Worm (Caenorhabditis elegans) whole organism, young adult: ENCODE results near the gene F58A6.1.

Experiments used
- F10E7.11 ChIP-seq: sonication (generic microtip); optimal IDR thresholded peaks from 2 replicates; lab custom pipeline; 2017; ENCODE audit warnings: mild to moderate bottlenecking, missing genetic modification characterization, moderate library complexity, missing compliant biosample characterization
- F23B12.7 ChIP-seq: sonication (generic microtip); optimal IDR thresholded peaks from 2 replicates; lab custom pipeline; 2017; ENCODE audit warnings: missing genetic modification characterization, mild to moderate bottlenecking, missing compliant biosample characterization, antibody characterized with exemption, moderate library complexity; ENCODE audit not compliant: insufficient read depth
- F55B11.4 ChIP-seq: sonication (generic microtip); optimal IDR thresholded peaks from 2 replicates; lab custom pipeline; 2016; ENCODE audit warnings: missing compliant biosample characterization, missing genetic modification characterization, borderline replicate concordance; ENCODE audit not compliant: insufficient read depth
- F57A8.1 ChIP-seq: fragments of 200-800 bp; sonication (Bioruptor generic); optimal IDR thresholded peaks from 2 replicates; lab custom pipeline; 2018; ENCODE audit warnings: mild to moderate bottlenecking, missing genetic modification characterization, moderate library complexity, missing compliant biosample characterization
- T07F8.4 ChIP-seq: sonication (generic microtip); optimal IDR thresholded peaks from 2 replicates; lab custom pipeline; 2016; ENCODE audit warnings: mild to moderate bottlenecking, missing genetic modification characterization, moderate library complexity, missing compliant biosample characterization
- T26A5.8 ChIP-seq: sonication (generic microtip); optimal IDR thresholded peaks from 2 replicates; lab custom pipeline; 2016; ENCODE audit warnings: missing genetic modification characterization, missing compliant biosample characterization
- Y53F4B.3 ChIP-seq: fragments of 200-800 bp; sonication (Bioruptor generic); IDR thresholded peaks from 2 replicates; pipeline ENCODE4 v1.3.6; 2022; ENCODE audit warnings: missing genetic modification reagents, missing genetic modification characterization, missing compliant biosample characterization
- Y56A3A.18 ChIP-seq: fragments of 200-800 bp; sonication (Bioruptor generic); IDR thresholded peaks from 2 replicates; pipeline ENCODE4 v1.3.6; 2022; ENCODE audit warnings: missing genetic modification reagents, missing genetic modification characterization, missing compliant biosample characterization
- ama-1 ChIP-seq, 3 experiments: fragments of 150-350 bp in 1 of 3; sonication (generic microtip) in 2 of 3; optimal IDR thresholded peaks; 2 replicates each; lab custom pipeline; 2014 to 2018; ENCODE audit warnings: missing biosample characterization in 2 of 3, missing genetic modification characterization in 2 of 3, missing genetic modification reagents in 2 of 3
- athp-1 ChIP-seq: sonication (generic microtip); optimal IDR thresholded peaks from 2 replicates; lab custom pipeline; 2017; ENCODE audit warnings: mild to moderate bottlenecking, missing genetic modification characterization, missing compliant biosample characterization
- attf-6 ChIP-seq: fragments of 200-800 bp; sonication (Bioruptor generic); IDR thresholded peaks from 2 replicates; pipeline ENCODE4 v1.3.6; 2022; ENCODE audit warnings: missing genetic modification reagents, missing genetic modification characterization, missing compliant biosample characterization
- ccch-3 ChIP-seq: fragments of 200-800 bp; sonication (Bioruptor generic); optimal IDR thresholded peaks from 2 replicates; lab custom pipeline; 2018; ENCODE audit warnings: mild to moderate bottlenecking, missing genetic modification characterization, missing compliant biosample characterization
- cebp-1 ChIP-seq, 2 experiments: fragments of 200-800 bp in 1 of 2; sonication (Bioruptor generic) in 1 of 2; sonication (generic microtip) in 1 of 2; IDR thresholded peaks in 1 of 2; optimal IDR thresholded peaks in 1 of 2; 2 replicates each; pipeline versions ENCODE4 v1.3.6 to Lab custom; 2017 to 2022; ENCODE audit warnings: missing compliant biosample characterization in 2 of 2, missing genetic modification characterization in 2 of 2, mild to moderate bottlenecking in 1 of 2, missing genetic modification reagents in 1 of 2, moderate library complexity in 1 of 2
- dpff-1 ChIP-seq: sonication (generic microtip); optimal IDR thresholded peaks from 2 replicates; lab custom pipeline; 2017; ENCODE audit warnings: mild to moderate bottlenecking, missing genetic modification characterization, missing compliant biosample characterization
- egl-44 ChIP-seq: fragments of 200-800 bp; sonication (Bioruptor generic); IDR thresholded peaks from 2 replicates; pipeline ENCODE4 v1.3.6; 2022; ENCODE audit warnings: missing genetic modification reagents, missing genetic modification characterization, missing compliant biosample characterization
- egrh-3 ChIP-seq: fragments of 200-800 bp; sonication (Bioruptor generic); IDR thresholded peaks from 2 replicates; pipeline ENCODE4 v1.3.6; 2022; ENCODE audit warnings: missing genetic modification reagents, missing genetic modification characterization, missing compliant biosample characterization
- gei-17 ChIP-seq: fragments of 200-800 bp; sonication (Bioruptor generic); optimal IDR thresholded peaks from 2 replicates; lab custom pipeline; 2018; ENCODE audit warnings: mild to moderate bottlenecking, missing genetic modification characterization, missing compliant biosample characterization
- hlh-12 ChIP-seq: sonication (generic microtip); optimal IDR thresholded peaks from 2 replicates; lab custom pipeline; 2016; ENCODE audit warnings: missing genetic modification characterization, missing compliant biosample characterization
- hmg-1.2 ChIP-seq: fragments of 200-800 bp; sonication (Bioruptor generic); IDR thresholded peaks from 2 replicates; pipeline ENCODE4 v1.3.6; 2022; ENCODE audit warnings: missing genetic modification reagents, missing genetic modification characterization, missing compliant biosample characterization
- hmg-20 ChIP-seq: fragments of 200-800 bp; sonication (Bioruptor generic); IDR thresholded peaks from 2 replicates; pipeline ENCODE4 v1.3.6; 2022; ENCODE audit warnings: missing genetic modification reagents, missing genetic modification characterization, missing compliant biosample characterization
- hrde-1 ChIP-seq: sonication (generic microtip); optimal IDR thresholded peaks from 2 replicates; lab custom pipeline; 2016; ENCODE audit warnings: missing genetic modification characterization, mild to moderate bottlenecking, missing compliant biosample characterization, moderate library complexity, missing genotype, missing genetic modification reagents, borderline replicate concordance
- let-526 ChIP-seq: fragments of 200-800 bp; sonication (Bioruptor generic); IDR thresholded peaks from 2 replicates; pipeline ENCODE4 v1.3.6; 2022; ENCODE audit warnings: missing genetic modification reagents, missing genetic modification characterization, missing compliant biosample characterization
- let-607 ChIP-seq, 2 experiments: fragments of 200-800 bp in 1 of 2; sonication (Bioruptor generic) in 1 of 2; sonication (generic microtip) in 1 of 2; optimal IDR thresholded peaks; 2 replicates each; lab custom pipeline; 2016 to 2018; ENCODE audit warnings: mild to moderate bottlenecking in 2 of 2, missing compliant biosample characterization in 2 of 2, missing genetic modification characterization in 2 of 2, moderate library complexity in 2 of 2, missing genotype in 1 of 2
- lin-26 ChIP-seq: fragments of 200-800 bp; sonication (Bioruptor generic); IDR thresholded peaks from 2 replicates; pipeline ENCODE4 v1.3.6; 2022; ENCODE audit warnings: missing genetic modification reagents, missing genetic modification characterization, missing compliant biosample characterization
- lsl-1 ChIP-seq: fragments of 200-800 bp; sonication (Bioruptor generic); optimal IDR thresholded peaks from 2 replicates; lab custom pipeline; 2018; ENCODE audit warnings: mild to moderate bottlenecking, missing genetic modification characterization, moderate library complexity, missing compliant biosample characterization
- madf-10 ChIP-seq: sonication (generic microtip); optimal IDR thresholded peaks from 2 replicates; lab custom pipeline; 2016; ENCODE audit warnings: mild to moderate bottlenecking, missing genetic modification characterization, missing compliant biosample characterization
- mel-28 ChIP-seq: sonication (generic microtip); optimal IDR thresholded peaks from 2 replicates; lab custom pipeline; 2016; ENCODE audit warnings: borderline replicate concordance, mild to moderate bottlenecking, missing genetic modification characterization, missing compliant biosample characterization
- mxl-1 ChIP-seq: sonication (generic microtip); optimal IDR thresholded peaks from 2 replicates; lab custom pipeline; 2016; ENCODE audit warnings: missing genetic modification characterization, missing compliant biosample characterization
- nhr-120 ChIP-seq: fragments of 200-800 bp; sonication (Bioruptor generic); IDR thresholded peaks from 2 replicates; pipeline ENCODE4 v1.3.6; 2022; ENCODE audit warnings: missing genetic modification characterization, missing compliant biosample characterization
- nhr-179 ChIP-seq: sonication (generic microtip); optimal IDR thresholded peaks from 2 replicates; lab custom pipeline; 2016; ENCODE audit warnings: mild to moderate bottlenecking, missing genetic modification characterization, missing compliant biosample characterization
- nhr-27 ChIP-seq: fragments of 200-800 bp; sonication (Bioruptor generic); optimal IDR thresholded peaks from 2 replicates; lab custom pipeline; 2018; ENCODE audit warnings: mild to moderate bottlenecking, missing genetic modification characterization, moderate library complexity, missing compliant biosample characterization
- pbrm-1 ChIP-seq: fragments of 200-800 bp; sonication (Bioruptor generic); IDR thresholded peaks from 2 replicates; pipeline ENCODE4 v1.3.6; 2022; ENCODE audit warnings: missing genetic modification reagents, missing genetic modification characterization, missing compliant biosample characterization
- repo-1 ChIP-seq: sonication (generic microtip); optimal IDR thresholded peaks from 2 replicates; lab custom pipeline; 2017; ENCODE audit warnings: mild to moderate bottlenecking, missing genetic modification characterization, missing compliant biosample characterization
- rpc-1 ChIP-seq, 2 experiments: fragments of 150-350 bp in 1 of 2; sonication (generic microtip) in 1 of 2; optimal IDR thresholded peaks; 2 replicates each; lab custom pipeline; 2014 to 2018; ENCODE audit warnings: missing biosample characterization in 1 of 2, missing genetic modification characterization in 1 of 2, missing genetic modification reagents in 1 of 2, missing genotype in 1 of 2
- snpc-1.1 ChIP-seq: sonication (generic microtip); optimal IDR thresholded peaks from 2 replicates; lab custom pipeline; 2017; ENCODE audit warnings: missing genetic modification characterization, mild to moderate bottlenecking, missing compliant biosample characterization, antibody characterized with exemption, moderate library complexity, missing genotype, missing genetic modification reagents; ENCODE audit not compliant: insufficient read depth
- somi-1 ChIP-seq: fragments of 200-800 bp; sonication (Bioruptor generic); optimal IDR thresholded peaks from 2 replicates; lab custom pipeline; 2018; ENCODE audit warnings: mild to moderate bottlenecking, missing genetic modification characterization, missing compliant biosample characterization
- unc-62 ChIP-seq: fragments of 150-350 bp; optimal IDR thresholded peaks from 2 replicates; lab custom pipeline; 2014; ENCODE audit warnings: missing biosample characterization, missing genetic modification reagents, missing genetic modification characterization
- zim-3 ChIP-seq: sonication (generic microtip); optimal IDR thresholded peaks from 2 replicates; lab custom pipeline; 2017; ENCODE audit warnings: mild to moderate bottlenecking, missing genetic modification characterization, moderate library complexity, missing compliant biosample characterization
- ztf-18 ChIP-seq: sonication (generic microtip); optimal IDR thresholded peaks from 2 replicates; lab custom pipeline; 2016; ENCODE audit warnings: missing genotype, mild to moderate bottlenecking, missing genetic modification characterization, missing compliant biosample characterization
- ztf-22 ChIP-seq: fragments of 200-800 bp; sonication (Bioruptor generic); optimal IDR thresholded peaks from 2 replicates; lab custom pipeline; 2018; ENCODE audit warnings: mild to moderate bottlenecking, missing genetic modification characterization, moderate library complexity, missing compliant biosample characterization
- ztf-25 ChIP-seq: fragments of 200-800 bp; sonication (Bioruptor generic); IDR thresholded peaks from 2 replicates; pipeline ENCODE4 v1.3.6; 2022; ENCODE audit warnings: missing genetic modification reagents, missing genetic modification characterization, missing compliant biosample characterization

The F58A6.1 gene

ce11 chrII:5142619-5143018 lies at the start of gene F58A6.1:
TSS of gene F58A6.1 (plus strand) at chrII:5142919.
- TF ChIP-seq unc-62 (GFP tag; lab: Kevin White, UChicago) (no peak), hmg-1.2 (no peak), F55B11.4 (tag; lab: Kevin White, UChicago) (no peak), zim-3 (tag; lab: Kevin White, UChicago) (no peak), let-607 (tag; optimal IDR thresholded peaks at IDR 0.05; lab: Kevin White, UChicago) (no peak), F10E7.11 (tag; lab: Kevin White, UChicago) (no peak), F23B12.7 (no peak), Y53F4B.3 (GFP tag; lab: Robert Waterston, UW) (no peak), ztf-22 (GFP tag; lab: Kevin White, UChicago) (no peak), mel-28 (tag; lab: Kevin White, UChicago) (no peak), let-526 (GFP tag; lab: Robert Waterston, UW) (no peak), attf-6 (GFP tag; lab: Robert Waterston, UW) (no peak), madf-10 (tag; lab: Kevin White, UChicago) (no peak), F57A8.1 (GFP tag; lab: Kevin White, UChicago) (no peak), somi-1 (no peak), nhr-120 (GFP tag; lab: Robert Waterston, UW) (no peak), Y56A3A.18 (GFP tag; lab: Robert Waterston, UW) (no peak)
- TF ChIP-seq, all 124 proteins: peak for 0

- TF ChIP-seq nhr-120 (GFP tag; lab: Robert Waterston, UW) (no peak), lin-26 (GFP tag; lab: Robert Waterston, UW) (no peak), hlh-12 (tag; lab: Kevin White, UChicago) (no peak), snpc-1.1 (tag; lab: Kevin White, UChicago) (no peak), gei-17 (no peak), attf-6 (GFP tag; lab: Robert Waterston, UW) (no peak), ama-1 (optimal IDR thresholded peaks at IDR 0.05; lab: Kevin White, UChicago) (no peak), ama-1 (GFP tag; optimal IDR thresholded peaks at IDR 0.05; lab: Kevin White, UChicago) (no peak), dpff-1 (no peak), T26A5.8 (tag; lab: Kevin White, UChicago) (no peak), ccch-3 (GFP tag; lab: Kevin White, UChicago) (no peak), pbrm-1 (GFP tag; lab: Robert Waterston, UW) (no peak), hmg-20 (no peak), ztf-18 (tag; lab: Kevin White, UChicago) (no peak)
- TF ChIP-seq, all 124 proteins: peak for 0
Observed at ce11 chrII:5093945-5094344, 48.8 kb upstream of the F58A6.1 start, which contains the start of gene C04G6.13. TSS of gene C04G6.13 (plus strand) at chrII:5094245.

ce11 chrII:5097463-5097862 lies 45.3 kb upstream of the F58A6.1 start:
- peak; percentile 92 for TF ChIP-seq egrh-3 (GFP tag; lab: Robert Waterston, UW)
- TF ChIP-seq, all 124 proteins: peak for 1; not testable (repeated sequence) for 123

ce11 chrII:5099034-5099433 lies 43.7 kb upstream of the F58A6.1 start:
- TF ChIP-seq nhr-120 (GFP tag; lab: Robert Waterston, UW): no peak
- TF ChIP-seq nhr-27: no peak
- no peak for TF ChIP-seq repo-1 (tag; lab: Kevin White, UChicago)
- TF ChIP-seq F23B12.7: no peak
- no peak for TF ChIP-seq lsl-1 (GFP tag; lab: Kevin White, UChicago)
- TF ChIP-seq nhr-179 (tag; lab: Kevin White, UChicago): no peak
- TF ChIP-seq rpc-1 (optimal IDR thresholded peaks at IDR 0.05; lab: Kevin White, UChicago): no peak
- TF ChIP-seq rpc-1 (tag; optimal IDR thresholded peaks at IDR 0.05; lab: Kevin White, UChicago): no peak
- no peak for TF ChIP-seq gei-17
- no peak for TF ChIP-seq F10E7.11 (tag; lab: Kevin White, UChicago)
- TF ChIP-seq athp-1: no peak
- TF ChIP-seq T07F8.4 (tag; lab: Kevin White, UChicago): no peak
- TF ChIP-seq cebp-1 (GFP tag; IDR thresholded peaks at IDR 0.05; lab: Robert Waterston, UW): no peak
- no peak for TF ChIP-seq cebp-1 (tag; optimal IDR thresholded peaks at IDR 0.05; lab: Kevin White, UChicago)
- TF ChIP-seq mxl-1 (tag; lab: Kevin White, UChicago): no peak
- TF ChIP-seq egl-44 (GFP tag; lab: Robert Waterston, UW): no peak
- TF ChIP-seq somi-1: no peak
- TF ChIP-seq ztf-25: no peak
- no peak for TF ChIP-seq hrde-1
